Fruit fly (Drosophila melanogaster) whole organism, embryonic: ENCODE data around the gene CG14252.

Experiments used
- Abd-B ChIP-seq: fragments of 200-800 bp; sonication (Bioruptor generic); optimal IDR thresholded peaks from 2 replicates; lab custom pipeline; 2018; ENCODE audit warnings: missing biosample characterization, mild to moderate bottlenecking, missing genetic modification characterization, moderate library complexity
- Nf-YA ChIP-seq: fragments of 200-800 bp; sonication (Bioruptor generic); IDR thresholded peaks from 2 replicates; pipeline ENCODE4 v1.3.6; 2022; ENCODE audit warnings: missing biosample characterization, missing genetic modification characterization

DNA sequence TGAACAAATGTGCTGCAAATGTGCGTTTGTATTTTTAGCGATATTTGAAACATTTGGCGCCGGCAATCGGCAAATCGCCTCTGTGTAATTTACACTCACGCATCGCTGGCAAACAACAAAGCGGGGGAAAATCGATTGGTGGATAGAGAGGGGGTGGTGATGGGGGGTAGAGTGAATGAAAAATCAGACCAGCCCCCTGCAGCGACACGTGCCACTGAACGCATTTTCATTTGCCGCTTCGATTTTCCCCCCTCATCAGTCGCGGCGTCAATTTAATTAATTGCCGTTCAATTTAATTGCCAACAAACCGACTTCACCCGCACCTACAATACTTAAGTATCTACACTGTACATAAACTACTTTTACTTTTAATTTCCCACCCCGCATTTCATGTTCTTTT lies 9.9 kb upstream of the CG14252 start:
- TF ChIP-seq Abd-B (GFP tag; lab: Kevin White, UChicago): no peak
- TF ChIP-seq Nf-YA (GFP tag; lab: Robert Waterston, UW): no peak
